Fruit fly (Drosophila melanogaster) whole organism, embryonic: ENCODE results near the gene CG43077.

Experiments used
- Bdp1 ChIP-seq: fragments of 200-800 bp; sonication (Bioruptor generic); optimal IDR thresholded peaks from 3 replicates; lab custom pipeline; 2016; ENCODE audit warnings: missing biosample characterization, missing genetic modification characterization
- BtbVII ChIP-seq: fragments of 200-800 bp; sonication (Bioruptor generic); optimal IDR thresholded peaks from 3 replicates; lab custom pipeline; 2017; ENCODE audit warnings: missing biosample characterization, mild to moderate bottlenecking, missing genetic modification characterization
- CG11398 ChIP-seq: fragments of 200-800 bp; sonication (Bioruptor generic); optimal IDR thresholded peaks from 2 replicates; lab custom pipeline; 2016; ENCODE audit warnings: missing biosample characterization, missing genetic modification characterization
- CG11504 ChIP-seq: fragments of 200-800 bp; sonication (Bioruptor generic); optimal IDR thresholded peaks from 3 replicates; lab custom pipeline; 2019; ENCODE audit warnings: missing biosample characterization, mild to moderate bottlenecking, missing genetic modification characterization, moderate library complexity
- CG11696 ChIP-seq: fragments of 200-800 bp; sonication (Bioruptor generic); IDR thresholded peaks from 2 replicates; pipeline ENCODE4 v1.3.6; 2022; ENCODE audit warnings: missing biosample characterization, missing genetic modification characterization
- CG12071 ChIP-seq: fragments of 200-800 bp; sonication (Bioruptor generic); optimal IDR thresholded peaks from 3 replicates; lab custom pipeline; 2018; ENCODE audit warnings: missing biosample characterization, mild to moderate bottlenecking, missing genetic modification characterization
- CG12299 ChIP-seq: fragments of 200-800 bp; sonication (Bioruptor generic); optimal IDR thresholded peaks from 2 replicates; lab custom pipeline; 2018; ENCODE audit warnings: missing biosample characterization, mild to moderate bottlenecking, missing genetic modification characterization
- CG13894 ChIP-seq: fragments of 200-800 bp; sonication (Bioruptor generic); optimal IDR thresholded peaks from 3 replicates; lab custom pipeline; 2018; ENCODE audit warnings: missing biosample characterization, mild to moderate bottlenecking, missing genetic modification characterization, moderate library complexity
- CG14014 ChIP-seq: fragments of 200-800 bp; sonication (Bioruptor generic); IDR thresholded peaks from 2 replicates; pipeline ENCODE4 v1.3.6; 2022; ENCODE audit warnings: missing biosample characterization, missing genetic modification characterization
- CG16863 ChIP-seq: fragments of 200-800 bp; sonication (Bioruptor generic); optimal IDR thresholded peaks from 3 replicates; lab custom pipeline; 2016; ENCODE audit warnings: missing biosample characterization, missing genetic modification characterization
- CG17186 ChIP-seq: fragments of 200-800 bp; sonication (Bioruptor generic); optimal IDR thresholded peaks from 3 replicates; lab custom pipeline; 2017; ENCODE audit warnings: missing biosample characterization, missing genetic modification reagents, missing genetic modification characterization
- CG18262 ChIP-seq: fragments of 200-800 bp; optimal IDR thresholded peaks from 3 replicates; lab custom pipeline; 2019; ENCODE audit warnings: missing biosample characterization, mild to moderate bottlenecking, missing genetic modification characterization, moderate library complexity
- CG30403 ChIP-seq: fragments of 200-800 bp; sonication (Bioruptor generic); optimal IDR thresholded peaks from 3 replicates; lab custom pipeline; 2016; ENCODE audit warnings: missing biosample characterization, missing genetic modification characterization
- CG30431 ChIP-seq: fragments of 200-800 bp; sonication (Bioruptor generic); optimal IDR thresholded peaks from 2 replicates; lab custom pipeline; 2017; ENCODE audit warnings: missing biosample characterization, missing genetic modification characterization
- CG3726 ChIP-seq: fragments of 200-800 bp; sonication (Bioruptor generic); IDR thresholded peaks from 3 replicates; pipeline ENCODE4, ENCODE4 v1.3.6; 2022; ENCODE audit warnings: missing biosample characterization, missing genetic modification characterization
- CG43689 ChIP-seq: fragments of 200-800 bp; sonication (Bioruptor generic); IDR thresholded peaks from 2 replicates; pipeline ENCODE4 v1.3.6; 2022; ENCODE audit warnings: missing biosample characterization, missing genetic modification characterization
- CG7556 ChIP-seq: fragments of 200-800 bp; sonication (Bioruptor generic); optimal IDR thresholded peaks from 2 replicates; lab custom pipeline; 2017; ENCODE audit warnings: missing biosample characterization, mild to moderate bottlenecking, missing genetic modification characterization
- CG7987 ChIP-seq: fragments of 200-800 bp; sonication (Bioruptor generic); optimal IDR thresholded peaks from 2 replicates; lab custom pipeline; 2018; ENCODE audit warnings: missing biosample characterization, mild to moderate bottlenecking, missing genetic modification characterization, moderate library complexity
- CG9817 ChIP-seq: fragments of 200-800 bp; sonication (Bioruptor generic); optimal IDR thresholded peaks from 2 replicates; lab custom pipeline; 2018; ENCODE audit warnings: missing biosample characterization, mild to moderate bottlenecking, missing genetic modification characterization, moderate library complexity
- CHES-1-like ChIP-seq: fragments of 200-800 bp; sonication (Bioruptor generic); optimal IDR thresholded peaks from 2 replicates; lab custom pipeline; 2016; ENCODE audit warnings: missing biosample characterization, missing genetic modification characterization
- Ets97D ChIP-seq: fragments of 200-800 bp; sonication (Bioruptor generic); optimal IDR thresholded peaks from 3 replicates; lab custom pipeline; 2016; ENCODE audit warnings: missing biosample characterization, missing genetic modification characterization
- HLH3B ChIP-seq: fragments of 200-800 bp; sonication (Bioruptor generic); IDR thresholded peaks from 2 replicates; pipeline ENCODE4 v1.3.6; 2022; ENCODE audit warnings: missing biosample characterization, missing genetic modification characterization
- Neu2 ChIP-seq: fragments of 200-800 bp; sonication (Bioruptor generic); optimal IDR thresholded peaks from 3 replicates; lab custom pipeline; 2016; ENCODE audit warnings: missing biosample characterization, missing genetic modification characterization, borderline replicate concordance
- Nf-YB ChIP-seq: fragments of 200-800 bp; sonication (Bioruptor generic); optimal IDR thresholded peaks from 3 replicates; lab custom pipeline; 2019; ENCODE audit warnings: missing biosample characterization, mild to moderate bottlenecking, missing genetic modification characterization, moderate library complexity
- Nf-YC ChIP-seq: fragments of 200-800 bp; optimal IDR thresholded peaks from 3 replicates; lab custom pipeline; 2019; ENCODE audit warnings: missing biosample characterization, mild to moderate bottlenecking, missing genetic modification characterization, moderate library complexity
- Sin3A ChIP-seq: fragments of >200 bp; optimal IDR thresholded peaks from 2 replicates; lab custom pipeline; 2018
- Sox100B ChIP-seq: fragments of 200-800 bp; sonication (Bioruptor generic); optimal IDR thresholded peaks from 3 replicates; lab custom pipeline; 2018; ENCODE audit warnings: missing biosample characterization, mild to moderate bottlenecking, missing genetic modification characterization
- Xbp1 ChIP-seq: fragments of 200-800 bp; sonication (Bioruptor generic); optimal IDR thresholded peaks from 3 replicates; lab custom pipeline; 2016; ENCODE audit warnings: missing biosample characterization, mild to moderate bottlenecking, missing genetic modification characterization
- Xrp1 ChIP-seq: fragments of 200-800 bp; sonication (Bioruptor generic); IDR thresholded peaks from 2 replicates; pipeline ENCODE4 v1.3.6; 2022; ENCODE audit warnings: missing biosample characterization, missing genetic modification characterization
- YL-1 ChIP-seq: fragments of 200-800 bp; sonication (Bioruptor generic); optimal IDR thresholded peaks from 3 replicates; lab custom pipeline; 2017; ENCODE audit warnings: missing biosample characterization, mild to moderate bottlenecking, missing genetic modification characterization
- btn ChIP-seq: fragments of 200-800 bp; sonication (Bioruptor generic); optimal IDR thresholded peaks from 2 replicates; lab custom pipeline; 2016; ENCODE audit warnings: missing biosample characterization, missing genetic modification characterization
- cas ChIP-seq: fragments of 200-800 bp; sonication (Bioruptor generic); IDR thresholded peaks from 2 replicates; pipeline ENCODE4 v1.3.6; 2022; ENCODE audit warnings: missing biosample characterization, missing genetic modification characterization
- croc ChIP-seq: fragments of 200-800 bp; sonication (Bioruptor generic); conservative IDR thresholded peaks from 3 replicates; pipeline ENCODE4 v1.3.6; 2022; ENCODE audit warnings: missing biosample characterization, missing genetic modification characterization
- fd96Cb ChIP-seq: fragments of 200-800 bp; sonication (Bioruptor generic); optimal IDR thresholded peaks from 2 replicates; lab custom pipeline; 2018; ENCODE audit warnings: missing biosample characterization, mild to moderate bottlenecking, missing genetic modification characterization, moderate library complexity
- ftz-f1 ChIP-seq: fragments of 200-800 bp; sonication (Bioruptor generic); optimal IDR thresholded peaks from 2 replicates; lab custom pipeline; 2016; ENCODE audit warnings: missing biosample characterization, missing genetic modification characterization
- gem ChIP-seq: fragments of 200-800 bp; sonication (Bioruptor generic); optimal IDR thresholded peaks from 2 replicates; lab custom pipeline; 2019; ENCODE audit warnings: missing biosample characterization, mild to moderate bottlenecking, missing genetic modification characterization, moderate library complexity
- gt ChIP-seq: fragments of 200-800 bp; sonication (Bioruptor generic); IDR thresholded peaks from 2 replicates; pipeline ENCODE4 v1.3.6; 2022; ENCODE audit warnings: missing biosample characterization, missing genetic modification characterization
- hkb ChIP-seq, 2 experiments: fragments of 200-800 bp in 1 of 2; fragments of >200 bp in 1 of 2; sonication (Bioruptor generic) in 1 of 2; IDR thresholded peaks in 1 of 2; optimal IDR thresholded peaks in 1 of 2; 2 replicates each; pipeline versions ENCODE4 v1.3.6 to Lab custom; 2017 to 2022; ENCODE audit warnings: missing biosample characterization in 1 of 2, missing genetic modification characterization in 1 of 2
- inv ChIP-seq: fragments of 200-800 bp; sonication (Bioruptor generic); IDR thresholded peaks from 2 replicates; pipeline ENCODE4 v1.3.6; 2022; ENCODE audit warnings: missing biosample characterization, missing genetic modification characterization; ENCODE audit not compliant: partially characterized antibody
- lbe ChIP-seq: fragments of 200-800 bp; sonication (Bioruptor generic); optimal IDR thresholded peaks from 2 replicates; lab custom pipeline; 2016; ENCODE audit warnings: missing biosample characterization, mild to moderate bottlenecking, missing genetic modification characterization
- lmd ChIP-seq: fragments of 200-800 bp; sonication (Bioruptor generic); IDR thresholded peaks from 2 replicates; pipeline ENCODE4 v1.3.6; 2022; ENCODE audit warnings: missing biosample characterization, missing genetic modification characterization
- nmo ChIP-seq: fragments of 200-800 bp; sonication (Bioruptor generic); optimal IDR thresholded peaks from 2 replicates; lab custom pipeline; 2018; ENCODE audit warnings: missing biosample characterization, mild to moderate bottlenecking, missing genetic modification characterization, moderate library complexity
- pfk ChIP-seq: fragments of 200-800 bp; sonication (Bioruptor generic); optimal IDR thresholded peaks from 2 replicates; lab custom pipeline; 2018; ENCODE audit warnings: missing biosample characterization, mild to moderate bottlenecking, missing genetic modification characterization, moderate library complexity
- phol ChIP-seq: fragments of 200-800 bp; sonication (Bioruptor generic); optimal IDR thresholded peaks from 3 replicates; lab custom pipeline; 2018; ENCODE audit warnings: missing biosample characterization, mild to moderate bottlenecking, missing genetic modification characterization, moderate library complexity
- pros ChIP-seq: fragments of 200-800 bp; sonication (Bioruptor generic); optimal IDR thresholded peaks from 3 replicates; lab custom pipeline; 2019; ENCODE audit warnings: missing biosample characterization, mild to moderate bottlenecking, missing genetic modification characterization, moderate library complexity
- rib ChIP-seq: fragments of 200-800 bp; sonication (Bioruptor generic); IDR thresholded peaks from 2 replicates; pipeline ENCODE4 v1.3.6; 2022; ENCODE audit warnings: missing biosample characterization, missing genetic modification characterization
- toy ChIP-seq: fragments of 200-800 bp; sonication (Bioruptor generic); IDR thresholded peaks from 2 replicates; pipeline ENCODE4 v1.3.6; 2022; ENCODE audit warnings: missing biosample characterization, missing genetic modification characterization
- yki ChIP-seq: fragments of >200 bp; optimal IDR thresholded peaks from 3 replicates; lab custom pipeline; 2018
- z ChIP-seq: fragments of 200-800 bp; sonication (Bioruptor generic); IDR thresholded peaks from 3 replicates; pipeline ENCODE4 v1.3.6; 2022; ENCODE audit warnings: missing biosample characterization, missing genetic modification characterization

Gene CG43077

dm6 chrX:17111958-17112953, 43.9 kb upstream of the CG43077 start (continued):
- peak; percentile 28 for TF ChIP-seq CG30403 (GFP tag; lab: Kevin White, UChicago)
- TF ChIP-seq BtbVII: no peak
- TF ChIP-seq CG16863 (GFP tag; lab: Kevin White, UChicago): peak; percentile 3
- TF ChIP-seq CG18262 (tag; lab: Kevin White, UChicago): peak; percentile 31
- no peak for TF ChIP-seq btn (GFP tag; lab: Kevin White, UChicago)
- no peak for TF ChIP-seq CG13894 (tag; lab: Kevin White, UChicago)
- TF ChIP-seq CG11504 (tag; lab: Kevin White, UChicago): peak; percentile 31
- no peak for TF ChIP-seq toy
- no peak for TF ChIP-seq CG30431 (GFP tag; lab: Kevin White, UChicago)
- TF ChIP-seq Sox100B (GFP tag; lab: Kevin White, UChicago): peak; percentile 11
- peak; percentile 43 for TF ChIP-seq gem
- TF ChIP-seq YL-1 (GFP tag; lab: Kevin White, UChicago): no peak
- no peak for TF ChIP-seq CG9817 (tag; lab: Kevin White, UChicago)
- no peak for TF ChIP-seq yki (lab: Kevin White, UChicago)
- no peak for TF ChIP-seq CG17186 (GFP tag; lab: Kevin White, UChicago)
- TF ChIP-seq CG12299 (tag; lab: Kevin White, UChicago): no peak
- no peak for TF ChIP-seq Xbp1 (GFP tag; lab: Kevin White, UChicago)
- TF ChIP-seq CG7556 (GFP tag; lab: Kevin White, UChicago): peak; percentile 13
- no peak for TF ChIP-seq lbe
- no peak for TF ChIP-seq CG3726
- TF ChIP-seq HLH3B (GFP tag; lab: Robert Waterston, UW): no peak
- TF ChIP-seq CG12071: no peak
- TF ChIP-seq rib: no peak
- no peak for TF ChIP-seq Sin3A
- no peak for TF ChIP-seq Nf-YC (tag; lab: Kevin White, UChicago)
- no peak for TF ChIP-seq CG43689 (GFP tag; lab: Robert Waterston, UW)
- no peak for TF ChIP-seq gt
- TF ChIP-seq CG7987: no peak
- TF ChIP-seq Nf-YB (GFP tag; lab: Kevin White, UChicago): no peak
- peak; percentile 49 for TF ChIP-seq phol (tag; lab: Kevin White, UChicago)
- no peak for TF ChIP-seq CG14014 (GFP tag; lab: Robert Waterston, UW)
- no peak for TF ChIP-seq z (GFP tag; lab: Robert Waterston, UW)
- no peak for TF ChIP-seq CG11398
- TF ChIP-seq fd96Cb (tag; lab: Kevin White, UChicago): no peak
- no peak for TF ChIP-seq ftz-f1 (GFP tag; lab: Kevin White, UChicago)
- no peak for TF ChIP-seq CHES-1-like (GFP tag; lab: Kevin White, UChicago)
- no peak for TF ChIP-seq pros (GFP tag; lab: Kevin White, UChicago)
- no peak for TF ChIP-seq Xrp1 (GFP tag; lab: Robert Waterston, UW)
- no peak for TF ChIP-seq hkb (optimal IDR thresholded peaks at IDR 0.05; lab: Kevin White, UChicago)
- TF ChIP-seq hkb (GFP tag; IDR thresholded peaks at IDR 0.05; lab: Robert Waterston, UW): no peak
- TF ChIP-seq Ets97D (GFP tag; lab: Kevin White, UChicago): no peak
- no peak for TF ChIP-seq pfk
- no peak for TF ChIP-seq Neu2 (GFP tag; lab: Kevin White, UChicago)
- no peak for TF ChIP-seq CG11696 (GFP tag; lab: Robert Waterston, UW)
- TF ChIP-seq croc: no peak
- TF ChIP-seq lmd (GFP tag; lab: Robert Waterston, UW): no peak
- TF ChIP-seq Bdp1 (GFP tag; lab: Kevin White, UChicago): no peak
- no peak for TF ChIP-seq nmo
- no peak for TF ChIP-seq cas
- TF ChIP-seq inv (GFP tag; lab: Robert Waterston, UW): no peak
